Worm (Caenorhabditis elegans): Measurements from ENCODE around the gene ccpp-6.

- TF ChIP-seq pha-4 (tag; optimal IDR thresholded peaks at IDR 0.05) (no peak), ceh-30 (tag; optimal IDR thresholded peaks at IDR 0.05) (no peak)
Measured at ce11 chrII:5336660-5337494, 50.2 kb downstream of the ccpp-6 start.

Data from whole organism, late embryonic.